Worm (Caenorhabditis elegans) whole organism, L1 larva: ENCODE measurements around the gene gmap-3.
A peak's percentile ranks its signal among the peaks of the same experiment; 100 is the strongest.

Experiments used
- F16B12.6 ChIP-seq: fragments of 150-350 bp; optimal IDR thresholded peaks from 2 replicates; lab custom pipeline; 2014; ENCODE audit warnings: missing biosample characterization, missing genetic modification characterization
- alr-1 ChIP-seq: fragments of 200-800 bp; sonication (Bioruptor generic); optimal IDR thresholded peaks from 2 replicates; lab custom pipeline; 2018; ENCODE audit warnings: borderline replicate concordance, mild to moderate bottlenecking, missing genetic modification characterization, missing compliant biosample characterization
- aly-2 ChIP-seq: fragments of 150-350 bp; optimal IDR thresholded peaks from 2 replicates; lab custom pipeline; 2014; ENCODE audit warnings: missing biosample characterization, missing genetic modification characterization
- blmp-1 ChIP-seq: fragments of 150-350 bp; optimal IDR thresholded peaks from 2 replicates; lab custom pipeline; 2014; ENCODE audit warnings: missing biosample characterization, missing genetic modification characterization
- ceh-82 ChIP-seq, 3 experiments: fragments of 150-350 bp in 1 of 3; sonication (generic microtip) in 2 of 3; optimal IDR thresholded peaks; 2 replicates each; lab custom pipeline; 2014 to 2017; ENCODE audit warnings: missing biosample characterization in 3 of 3, missing genetic modification characterization in 3 of 3
- dpl-1 ChIP-seq, 3 experiments: fragments of 150-350 bp in 2 of 3; sonication (generic microtip) in 1 of 3; optimal IDR thresholded peaks; 2 replicates each; lab custom pipeline; 2014 to 2017; ENCODE audit warnings: missing biosample characterization in 3 of 3, missing genetic modification characterization in 3 of 3, missing genetic modification reagents in 3 of 3
- dsc-1 ChIP-seq: sonication (generic microtip); optimal IDR thresholded peaks from 2 replicates; lab custom pipeline; 2016; ENCODE audit warnings: mild to moderate bottlenecking, missing genetic modification characterization, missing compliant biosample characterization
- efl-3 ChIP-seq: fragments of 200-800 bp; sonication (Bioruptor generic); optimal IDR thresholded peaks from 2 replicates; lab custom pipeline; 2018; ENCODE audit warnings: mild to moderate bottlenecking, missing genetic modification characterization, missing compliant biosample characterization
- egl-13 ChIP-seq: sonication (generic microtip); optimal IDR thresholded peaks from 2 replicates; lab custom pipeline; 2016; ENCODE audit warnings: missing genotype, missing genetic modification reagents, missing genetic modification characterization, missing compliant biosample characterization
- elt-3 ChIP-seq, 6 experiments: fragments of 150-350 bp in 1 of 6; sonication (generic microtip); optimal IDR thresholded peaks; 2 replicates each; lab custom pipeline; 2017 to 2018; ENCODE audit warnings: missing biosample characterization in 6 of 6, missing genetic modification characterization in 6 of 6, inconsistent platforms in 1 of 6
- fkh-10 ChIP-seq: sonication (generic microtip); optimal IDR thresholded peaks from 2 replicates; lab custom pipeline; 2017; ENCODE audit warnings: missing biosample characterization, missing genetic modification reagents, missing genetic modification characterization
- fkh-4 ChIP-seq: sonication (generic microtip); optimal IDR thresholded peaks from 2 replicates; lab custom pipeline; 2016; ENCODE audit warnings: missing compliant biosample characterization, missing genetic modification characterization, borderline replicate concordance
- fos-1 ChIP-seq: fragments of 150-350 bp; optimal IDR thresholded peaks from 2 replicates; lab custom pipeline; 2014; ENCODE audit warnings: missing biosample characterization, missing genetic modification characterization
- hlh-17 ChIP-seq: fragments of 200-800 bp; sonication (Bioruptor generic); optimal IDR thresholded peaks from 2 replicates; lab custom pipeline; 2018; ENCODE audit warnings: missing genetic modification characterization, mild to moderate bottlenecking, missing compliant biosample characterization, moderate library complexity, borderline replicate concordance
- hlh-4 ChIP-seq: sonication (generic microtip); optimal IDR thresholded peaks from 2 replicates; lab custom pipeline; 2016; ENCODE audit warnings: mild to moderate bottlenecking, missing genetic modification characterization, missing compliant biosample characterization
- hpl-2 ChIP-seq: fragments of 150-350 bp; optimal IDR thresholded peaks from 2 replicates; lab custom pipeline; 2014; ENCODE audit warnings: missing biosample characterization, missing genetic modification reagents, missing genetic modification characterization
- jun-1 ChIP-seq: fragments of 150-350 bp; optimal IDR thresholded peaks from 2 replicates; lab custom pipeline; 2014; ENCODE audit warnings: missing biosample characterization, missing genetic modification reagents, missing genetic modification characterization
- lin-13 ChIP-seq: fragments of 150-350 bp; optimal IDR thresholded peaks from 2 replicates; lab custom pipeline; 2014; ENCODE audit warnings: missing biosample characterization, missing genetic modification reagents, missing genetic modification characterization
- lin-14 ChIP-seq: fragments of 200-800 bp; sonication (Bioruptor generic); optimal IDR thresholded peaks from 2 replicates; lab custom pipeline; 2018; ENCODE audit warnings: mild to moderate bottlenecking, missing genetic modification characterization, moderate library complexity, missing compliant biosample characterization
- lin-35 ChIP-seq, 2 experiments: fragments of 150-350 bp; optimal IDR thresholded peaks; 2 replicates each; lab custom pipeline; 2014; ENCODE audit warnings: missing biosample characterization in 2 of 2, missing genetic modification characterization in 2 of 2, missing genetic modification reagents in 2 of 2
- lin-39 ChIP-seq: fragments of 150-350 bp; optimal IDR thresholded peaks from 2 replicates; lab custom pipeline; 2014; ENCODE audit warnings: missing biosample characterization, missing genetic modification reagents, missing genetic modification characterization
- lir-3 ChIP-seq: sonication (generic microtip); optimal IDR thresholded peaks from 2 replicates; lab custom pipeline; 2016; ENCODE audit warnings: mild to moderate bottlenecking, missing genetic modification characterization, moderate library complexity, missing compliant biosample characterization; ENCODE audit not compliant: poor library complexity
- lsy-2 ChIP-seq, 2 experiments: fragments of 150-350 bp; optimal IDR thresholded peaks; 2 replicates each; lab custom pipeline; 2014; ENCODE audit warnings: missing biosample characterization in 2 of 2, missing genetic modification characterization in 2 of 2
- mdl-1 ChIP-seq, 2 experiments: fragments of 150-350 bp; optimal IDR thresholded peaks; 2 replicates each; lab custom pipeline; 2014 to 2017; ENCODE audit warnings: missing biosample characterization in 2 of 2, missing genetic modification characterization in 2 of 2, inconsistent platforms in 1 of 2
- mef-2 ChIP-seq: fragments of 150-350 bp; optimal IDR thresholded peaks from 2 replicates; lab custom pipeline; 2014; ENCODE audit warnings: missing biosample characterization, missing genetic modification characterization
- nhr-19 ChIP-seq: fragments of 200-800 bp; sonication (Bioruptor generic); conservative IDR thresholded peaks from 2 replicates; pipeline ENCODE4 v1.3.6; 2022; ENCODE audit warnings: missing genetic modification characterization, missing compliant biosample characterization
- nhr-20 ChIP-seq: sonication (generic microtip); optimal IDR thresholded peaks from 2 replicates; lab custom pipeline; 2016; ENCODE audit warnings: mild to moderate bottlenecking, missing genetic modification characterization, missing compliant biosample characterization
- nhr-28 ChIP-seq: fragments of 150-350 bp; optimal IDR thresholded peaks from 2 replicates; lab custom pipeline; 2014; ENCODE audit warnings: missing biosample characterization, missing genetic modification characterization
- nhr-71 ChIP-seq: sonication (generic microtip); optimal IDR thresholded peaks from 2 replicates; lab custom pipeline; 2016; ENCODE audit warnings: mild to moderate bottlenecking, missing genetic modification characterization, moderate library complexity, missing compliant biosample characterization
- nhr-77 ChIP-seq: fragments of 150-350 bp; optimal IDR thresholded peaks from 2 replicates; lab custom pipeline; 2014; ENCODE audit warnings: missing biosample characterization, missing genetic modification characterization
- nhr-84 ChIP-seq: sonication (generic microtip); optimal IDR thresholded peaks from 2 replicates; lab custom pipeline; 2017; ENCODE audit warnings: missing biosample characterization, missing genetic modification characterization
- nhr-85 ChIP-seq: sonication (generic microtip); peaks from one replicate; lab custom pipeline; 2016; ENCODE audit warnings: missing genetic modification characterization, inconsistent platforms, missing compliant biosample characterization
- nhr-90 ChIP-seq: sonication (generic microtip); optimal IDR thresholded peaks from 2 replicates; lab custom pipeline; 2016; ENCODE audit warnings: mild to moderate bottlenecking, missing genetic modification characterization, missing compliant biosample characterization; ENCODE audit not compliant: poor library complexity
- pag-3 ChIP-seq: sonication (generic microtip); optimal IDR thresholded peaks from 2 replicates; lab custom pipeline; 2017; ENCODE audit warnings: missing genetic modification characterization, mild to moderate bottlenecking, missing compliant biosample characterization, antibody characterized with exemption, borderline replicate concordance; ENCODE audit not compliant: insufficient read depth
- skn-1 ChIP-seq: fragments of 150-350 bp; optimal IDR thresholded peaks from 2 replicates; lab custom pipeline; 2014; ENCODE audit warnings: missing biosample characterization, missing genetic modification characterization
- sox-4 ChIP-seq: sonication (generic microtip); optimal IDR thresholded peaks from 2 replicates; lab custom pipeline; 2016; ENCODE audit warnings: missing genetic modification characterization, missing compliant biosample characterization
- sptf-1 ChIP-seq: fragments of 150-350 bp; optimal IDR thresholded peaks from 2 replicates; lab custom pipeline; 2014; ENCODE audit warnings: missing biosample characterization, missing genetic modification characterization
- tbx-2 ChIP-seq: sonication (generic microtip); optimal IDR thresholded peaks from 2 replicates; lab custom pipeline; 2016; ENCODE audit warnings: missing genetic modification characterization, missing compliant biosample characterization
- tlp-1 ChIP-seq: fragments of 150-350 bp; optimal IDR thresholded peaks from 2 replicates; lab custom pipeline; 2014; ENCODE audit warnings: missing biosample characterization, missing genetic modification characterization
- unc-30 ChIP-seq: sonication (generic microtip); optimal IDR thresholded peaks from 2 replicates; lab custom pipeline; 2017; ENCODE audit warnings: missing biosample characterization, missing genetic modification characterization
- unc-62 ChIP-seq: fragments of 150-350 bp; optimal IDR thresholded peaks from 2 replicates; lab custom pipeline; 2014; ENCODE audit warnings: missing biosample characterization, missing genetic modification reagents, missing genetic modification characterization
- unc-98 ChIP-seq: fragments of 200-800 bp; sonication (Bioruptor generic); IDR thresholded peaks from 2 replicates; pipeline ENCODE4 v1.3.6; 2022; ENCODE audit warnings: missing genetic modification characterization, missing compliant biosample characterization
- zag-1 ChIP-seq: fragments of 150-350 bp; optimal IDR thresholded peaks from 2 replicates; lab custom pipeline; 2014; ENCODE audit warnings: missing biosample characterization, missing genetic modification characterization

The gmap-3 gene

ce11 chrX:12918454-12918853 is 22.3 kb downstream of the gmap-3 start:
- TF ChIP-seq nhr-77 (tag; lab: Kevin White, UChicago) (no peak), unc-62 (GFP tag; lab: Kevin White, UChicago) (no peak), alr-1 (tag; lab: Kevin White, UChicago) (no peak), nhr-90 (tag; lab: Kevin White, UChicago) (no peak), aly-2 (tag; lab: Kevin White, UChicago) (no peak), efl-3 (GFP tag; lab: Kevin White, UChicago) (no peak), lin-14 (GFP tag; lab: Kevin White, UChicago) (no peak), lsy-2 (tag; optimal IDR thresholded peaks at IDR 0.05; lab: Kevin White, UChicago) (no peak), hlh-4 (tag; lab: Kevin White, UChicago) (no peak), mef-2 (tag; lab: Kevin White, UChicago) (no peak), fkh-10 (GFP tag; lab: Kevin White, UChicago) (no peak)

- no peak for TF ChIP-seq lir-3
- TF ChIP-seq F16B12.6 (tag; lab: Kevin White, UChicago): no peak
- no peak for TF ChIP-seq unc-98 (GFP tag; lab: Robert Waterston, UW)
- TF ChIP-seq fkh-10 (GFP tag; lab: Kevin White, UChicago): no peak
- no peak for TF ChIP-seq blmp-1 (tag; lab: Kevin White, UChicago)
Measured at ce11 chrX:12916418-12916817, 24.3 kb downstream of the gmap-3 start.

ce11 chrX:12915693-12916092 is 25.1 kb downstream of the gmap-3 start:
- TF ChIP-seq fos-1 (no peak), blmp-1 (tag; lab: Kevin White, UChicago) (peak; percentile 82)
- TF ChIP-seq, all 84 proteins: peak for 1

- TF ChIP-seq sptf-1 (tag; lab: Kevin White, UChicago) (no peak), nhr-20 (tag; lab: Kevin White, UChicago) (peak; percentile 15), unc-30 (tag; lab: Kevin White, UChicago) (no peak), nhr-85 (peak; percentile 48), dpl-1 (GFP tag; optimal IDR thresholded peaks at IDR 0.05; lab: Kevin White, UChicago) (no peak), tlp-1 (tag; lab: Kevin White, UChicago) (no peak), nhr-71 (tag; lab: Kevin White, UChicago) (peak; percentile 3), sox-4 (tag; lab: Kevin White, UChicago) (no peak), ceh-82 (tag; optimal IDR thresholded peaks at IDR 0.05; lab: Kevin White, UChicago) (no peak), tbx-2 (tag; lab: Kevin White, UChicago) (no peak), lir-3 (no peak), pag-3 (tag; lab: Kevin White, UChicago) (no peak)
Measured at ce11 chrX:12915058-12915457, 25.7 kb downstream of the gmap-3 start.

- TF ChIP-seq nhr-84 (tag; lab: Kevin White, UChicago) (no peak), mdl-1 (tag; optimal IDR thresholded peaks at IDR 0.05; lab: Kevin White, UChicago) (peak in 1 of 2 experiments; percentile 57), elt-3 (tag; optimal IDR thresholded peaks at IDR 0.05; lab: Kevin White, UChicago) (no peak), fkh-10 (GFP tag; lab: Kevin White, UChicago) (no peak), hpl-2 (GFP tag; lab: Kevin White, UChicago) (no peak), nhr-28 (tag; lab: Kevin White, UChicago) (no peak), unc-98 (GFP tag; lab: Robert Waterston, UW) (no peak), skn-1 (tag; lab: Kevin White, UChicago) (no peak), alr-1 (tag; lab: Kevin White, UChicago) (no peak), lin-35 (GFP tag; optimal IDR thresholded peaks at IDR 0.05; lab: Kevin White, UChicago) (no peak), fkh-4 (tag; lab: Kevin White, UChicago) (no peak), lin-39 (tag; lab: Kevin White, UChicago) (no peak), nhr-19 (GFP tag; lab: Robert Waterston, UW) (peak; percentile 45), lin-13 (GFP tag; lab: Kevin White, UChicago) (no peak), sox-4 (tag; lab: Kevin White, UChicago) (peak; percentile 13), nhr-77 (tag; lab: Kevin White, UChicago) (no peak), dsc-1 (tag; lab: Kevin White, UChicago) (no peak), pag-3 (tag; lab: Kevin White, UChicago) (no peak), F16B12.6 (tag; lab: Kevin White, UChicago) (no peak), ceh-82 (tag; optimal IDR thresholded peaks at IDR 0.05; lab: Kevin White, UChicago) (no peak), lsy-2 (tag; optimal IDR thresholded peaks at IDR 0.05; lab: Kevin White, UChicago) (peak in 1 of 2 experiments; percentile 50), sptf-1 (tag; lab: Kevin White, UChicago) (no peak), hlh-17 (GFP tag; lab: Kevin White, UChicago) (no peak), zag-1 (tag; lab: Kevin White, UChicago) (no peak), jun-1 (tag; lab: Kevin White, UChicago) (no peak), egl-13 (tag; lab: Kevin White, UChicago) (peak; percentile 59)
Measured at ce11 chrX:12914209-12914608, 26.5 kb downstream of the gmap-3 start.
